Worm (Caenorhabditis elegans) whole organism, L2 larva: ENCODE measurements around the gene uggt-1.

Source experiments
- C34F6.9 ChIP-seq: fragments of 150-350 bp; optimal IDR thresholded peaks from 2 replicates; lab custom pipeline; 2014; ENCODE audit warnings: missing biosample characterization, missing genetic modification characterization
- F13H6.1 ChIP-seq: sonication (generic microtip); optimal IDR thresholded peaks from 2 replicates; lab custom pipeline; 2016; ENCODE audit warnings: missing genetic modification characterization, missing compliant biosample characterization
- R02D3.7 ChIP-seq: fragments of 150-350 bp; optimal IDR thresholded peaks from 2 replicates; lab custom pipeline; 2014; ENCODE audit warnings: missing biosample characterization, missing genetic modification characterization
- Y55F3AM.14 ChIP-seq: fragments of 200-800 bp; sonication (Bioruptor generic); optimal IDR thresholded peaks from 2 replicates; lab custom pipeline; 2018; ENCODE audit warnings: mild to moderate bottlenecking, missing genetic modification characterization, missing compliant biosample characterization
- ZK546.5 ChIP-seq: sonication (generic microtip); optimal IDR thresholded peaks from 2 replicates; lab custom pipeline; 2017; ENCODE audit warnings: missing biosample characterization, missing genetic modification characterization
- alr-1 ChIP-seq: fragments of 150-350 bp; optimal IDR thresholded peaks from 2 replicates; lab custom pipeline; 2014; ENCODE audit warnings: missing biosample characterization, missing genetic modification characterization
- aly-2 ChIP-seq: fragments of 150-350 bp; optimal IDR thresholded peaks from 2 replicates; lab custom pipeline; 2014; ENCODE audit warnings: missing biosample characterization, missing genetic modification characterization
- blmp-1 ChIP-seq: sonication (generic microtip); optimal IDR thresholded peaks from 2 replicates; lab custom pipeline; 2017; ENCODE audit warnings: missing genetic modification characterization, mild to moderate bottlenecking, missing compliant biosample characterization, antibody characterized with exemption, moderate library complexity; ENCODE audit not compliant: insufficient read depth
- ceh-16 ChIP-seq: fragments of 150-350 bp; optimal IDR thresholded peaks from 2 replicates; lab custom pipeline; 2014; ENCODE audit warnings: missing biosample characterization, missing genetic modification characterization
- ceh-82 ChIP-seq: fragments of 150-350 bp; optimal IDR thresholded peaks from 2 replicates; lab custom pipeline; 2014; ENCODE audit warnings: missing biosample characterization, missing genetic modification characterization
- crh-2 ChIP-seq: sonication (generic microtip); optimal IDR thresholded peaks from 2 replicates; lab custom pipeline; 2017; ENCODE audit warnings: missing biosample characterization, missing genetic modification characterization
- egl-27 ChIP-seq: sonication (generic microtip); optimal IDR thresholded peaks from 3 replicates; lab custom pipeline; 2017; ENCODE audit warnings: missing biosample characterization, missing genetic modification reagents, missing genetic modification characterization
- elt-3 ChIP-seq: sonication (generic microtip); optimal IDR thresholded peaks from 2 replicates; lab custom pipeline; 2017; ENCODE audit warnings: missing biosample characterization, missing genetic modification characterization
- fos-1 ChIP-seq: fragments of 150-350 bp; optimal IDR thresholded peaks from 2 replicates; lab custom pipeline; 2014; ENCODE audit warnings: missing biosample characterization, missing genetic modification characterization
- lin-11 ChIP-seq: fragments of 150-350 bp; sonication (generic microtip); optimal IDR thresholded peaks from 2 replicates; lab custom pipeline; 2014; ENCODE audit warnings: missing biosample characterization, missing genetic modification characterization, inconsistent platforms, mixed read lengths
- lin-13 ChIP-seq: fragments of 150-350 bp; optimal IDR thresholded peaks from 2 replicates; lab custom pipeline; 2014; ENCODE audit warnings: missing biosample characterization, missing genetic modification reagents, missing genetic modification characterization
- lin-39 ChIP-seq: fragments of 150-350 bp; optimal IDR thresholded peaks from 2 replicates; lab custom pipeline; 2014; ENCODE audit warnings: missing biosample characterization, missing genetic modification reagents, missing genetic modification characterization
- lsy-2 ChIP-seq, 2 experiments: fragments of 150-350 bp in 1 of 2; sonication (generic microtip) in 1 of 2; optimal IDR thresholded peaks; 2 replicates each; lab custom pipeline; 2014 to 2017; ENCODE audit warnings: missing biosample characterization in 2 of 2, missing genetic modification characterization in 2 of 2
- mab-5 ChIP-seq: fragments of 150-350 bp; optimal IDR thresholded peaks from 2 replicates; lab custom pipeline; 2014; ENCODE audit warnings: missing biosample characterization, missing genetic modification characterization
- mbf-1 ChIP-seq: sonication (generic microtip); optimal IDR thresholded peaks from 2 replicates; lab custom pipeline; 2017; ENCODE audit warnings: missing biosample characterization, missing genetic modification characterization
- mdl-1 ChIP-seq, 2 experiments: fragments of 150-350 bp in 1 of 2; sonication (generic microtip) in 1 of 2; optimal IDR thresholded peaks; 2 replicates each; lab custom pipeline; 2017; ENCODE audit warnings: missing biosample characterization in 2 of 2, missing genetic modification characterization in 2 of 2
- nhr-11 ChIP-seq: fragments of 150-350 bp; optimal IDR thresholded peaks from 2 replicates; lab custom pipeline; 2014; ENCODE audit warnings: missing biosample characterization, missing genetic modification characterization
- nhr-12 ChIP-seq: fragments of 150-350 bp; optimal IDR thresholded peaks from 2 replicates; lab custom pipeline; 2014; ENCODE audit warnings: missing biosample characterization, missing genetic modification characterization
- nhr-129 ChIP-seq: fragments of 150-350 bp; optimal IDR thresholded peaks from 2 replicates; lab custom pipeline; 2014; ENCODE audit warnings: missing biosample characterization, missing genetic modification characterization
- nhr-237 ChIP-seq: fragments of 150-350 bp; optimal IDR thresholded peaks from 2 replicates; lab custom pipeline; 2014; ENCODE audit warnings: missing biosample characterization, missing genetic modification characterization
- nhr-6 ChIP-seq: fragments of 150-350 bp; optimal IDR thresholded peaks from 2 replicates; lab custom pipeline; 2014; ENCODE audit warnings: missing biosample characterization, missing genetic modification characterization
- nhr-77 ChIP-seq: fragments of 150-350 bp; optimal IDR thresholded peaks from 2 replicates; lab custom pipeline; 2014; ENCODE audit warnings: missing biosample characterization, missing genetic modification characterization
- peb-1 ChIP-seq: fragments of 150-350 bp; optimal IDR thresholded peaks from 2 replicates; lab custom pipeline; 2014; ENCODE audit warnings: missing biosample characterization, missing genetic modification characterization
- sem-4 ChIP-seq: fragments of 150-350 bp; optimal IDR thresholded peaks from 2 replicates; lab custom pipeline; 2014; ENCODE audit warnings: missing biosample characterization, missing genetic modification reagents, missing genetic modification characterization
- sma-9 ChIP-seq, 2 experiments: fragments of 150-350 bp in 1 of 2; sonication (generic microtip) in 1 of 2; optimal IDR thresholded peaks; 2 replicates each; lab custom pipeline; 2014 to 2016; ENCODE audit warnings: missing genetic modification characterization in 2 of 2, mild to moderate bottlenecking in 1 of 2, missing biosample characterization in 1 of 2, missing compliant biosample characterization in 1 of 2, missing genetic modification reagents in 1 of 2, moderate library complexity in 1 of 2
- unc-39 ChIP-seq: fragments of 150-350 bp; optimal IDR thresholded peaks from 2 replicates; lab custom pipeline; 2014; ENCODE audit warnings: missing biosample characterization, missing genetic modification characterization
- unc-62 ChIP-seq: fragments of 150-350 bp; optimal IDR thresholded peaks from 2 replicates; lab custom pipeline; 2014; ENCODE audit warnings: missing biosample characterization, missing genetic modification reagents, missing genetic modification characterization
- zag-1 ChIP-seq: fragments of 150-350 bp; optimal IDR thresholded peaks from 2 replicates; lab custom pipeline; 2014; ENCODE audit warnings: missing biosample characterization, missing genetic modification characterization
- ztf-1 ChIP-seq: fragments of 200-800 bp; sonication (Bioruptor generic); conservative IDR thresholded peaks from 2 replicates; pipeline ENCODE4 v1.3.6; 2022; ENCODE audit warnings: missing genetic modification characterization, missing compliant biosample characterization
- ztf-11 ChIP-seq: sonication (generic microtip); optimal IDR thresholded peaks from 2 replicates; lab custom pipeline; 2017; ENCODE audit warnings: missing biosample characterization, missing genetic modification characterization
- ztf-4 ChIP-seq: fragments of 150-350 bp; optimal IDR thresholded peaks from 2 replicates; lab custom pipeline; 2014; ENCODE audit warnings: missing biosample characterization, missing genetic modification characterization

The uggt-1 gene

ce11 chrX:7532632-7533031 is 31.9 kb upstream of the uggt-1 start, which contains the start of gene ceh-14:
TSS of gene ceh-14 (minus strand) at chrX:7532732.
- TF ChIP-seq fos-1 (no peak), elt-3 (tag; lab: Kevin White, UChicago) (no peak), nhr-237 (tag; lab: Kevin White, UChicago) (no peak)

- TF ChIP-seq nhr-6 (tag; lab: Kevin White, UChicago), result no peak
- no peak for TF ChIP-seq F13H6.1 (tag; lab: Kevin White, UChicago)
- TF ChIP-seq zag-1, result no peak
- no peak for TF ChIP-seq egl-27 (tag; lab: Kevin White, UChicago)
- no peak for TF ChIP-seq aly-2 (tag; lab: Kevin White, UChicago)
- no peak for TF ChIP-seq unc-62 (GFP tag; lab: Kevin White, UChicago)
- TF ChIP-seq lsy-2 (tag; optimal IDR thresholded peaks at IDR 0.05; lab: Kevin White, UChicago), result no peak
- TF ChIP-seq ztf-4 (tag; lab: Kevin White, UChicago), result no peak
- TF ChIP-seq sma-9 (GFP tag; optimal IDR thresholded peaks at IDR 0.05; lab: Kevin White, UChicago), result no peak
- TF ChIP-seq sma-9 (tag; optimal IDR thresholded peaks at IDR 0.05; lab: Kevin White, UChicago), result no peak
- TF ChIP-seq alr-1 (tag; lab: Kevin White, UChicago), result no peak
- no peak for TF ChIP-seq nhr-77 (tag; lab: Kevin White, UChicago)
- TF ChIP-seq nhr-129, result no peak
- no peak for TF ChIP-seq elt-3 (tag; lab: Kevin White, UChicago)
- TF ChIP-seq, all 48 proteins: peak for 0
These were observed 24.5 kb upstream of the uggt-1 start, which contains the start of gene F46C8.3 for ce11 chrX:7525271-7525670. TSS of gene F46C8.3 (plus strand) at chrX:7525571.

ce11 chrX:7523799-7524198 is 23.0 kb upstream of the uggt-1 start:
- TF ChIP-seq Y55F3AM.14 (GFP tag; lab: Kevin White, UChicago) (no peak), nhr-11 (no peak), ceh-16 (tag; lab: Kevin White, UChicago) (no peak), zag-1 (no peak), mab-5 (tag; lab: Kevin White, UChicago) (no peak), nhr-12 (no peak), lsy-2 (tag; optimal IDR thresholded peaks at IDR 0.05; lab: Kevin White, UChicago) (peak in 1 of 2 experiments; percentile 38), lin-13 (GFP tag; lab: Kevin White, UChicago) (no peak), sem-4 (tag; lab: Kevin White, UChicago) (no peak), ztf-11 (tag; lab: Kevin White, UChicago) (no peak), ZK546.5 (tag; lab: Kevin White, UChicago) (no peak), alr-1 (tag; lab: Kevin White, UChicago) (no peak), ceh-82 (tag; lab: Kevin White, UChicago) (no peak), blmp-1 (tag; lab: Kevin White, UChicago) (no peak), fos-1 (no peak), mbf-1 (tag; lab: Kevin White, UChicago) (no peak), ztf-4 (tag; lab: Kevin White, UChicago) (no peak), ztf-1 (GFP tag; lab: Robert Waterston, UW) (no peak), sma-9 (GFP tag; optimal IDR thresholded peaks at IDR 0.05; lab: Kevin White, UChicago) (peak; percentile 57), sma-9 (tag; optimal IDR thresholded peaks at IDR 0.05; lab: Kevin White, UChicago) (no peak), nhr-129 (peak; percentile 45), F13H6.1 (tag; lab: Kevin White, UChicago) (peak; percentile 84), lin-11 (tag; lab: Kevin White, UChicago) (no peak), R02D3.7 (tag; lab: Kevin White, UChicago) (no peak), C34F6.9 (peak; percentile 8), unc-39 (no peak), nhr-6 (tag; lab: Kevin White, UChicago) (no peak)

DNA sequence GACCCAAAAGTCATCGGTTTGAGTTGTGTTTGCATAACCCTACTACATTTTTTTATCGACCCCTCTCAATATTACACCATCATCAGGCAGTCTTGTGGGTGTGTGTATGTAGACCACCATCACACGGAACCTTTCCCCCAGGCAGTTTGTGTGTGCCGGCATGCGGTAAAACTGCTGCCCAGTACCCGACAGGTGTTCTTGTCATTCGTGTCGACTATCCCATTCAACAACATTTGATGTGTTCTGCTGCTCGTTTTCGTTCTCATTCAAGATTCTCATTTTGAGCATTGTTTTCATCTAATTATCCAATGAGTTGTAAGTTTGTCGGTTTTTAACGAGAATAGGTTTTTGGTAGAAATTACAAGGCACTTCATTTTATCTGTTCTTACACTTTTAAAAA is 21.8 kb upstream of the uggt-1 start:
- TF ChIP-seq fos-1 (no peak), sma-9 (GFP tag; optimal IDR thresholded peaks at IDR 0.05; lab: Kevin White, UChicago) (peak; percentile 7), sma-9 (tag; optimal IDR thresholded peaks at IDR 0.05; lab: Kevin White, UChicago) (no peak)
- TF ChIP-seq, all 48 proteins: peak for 1

DNA sequence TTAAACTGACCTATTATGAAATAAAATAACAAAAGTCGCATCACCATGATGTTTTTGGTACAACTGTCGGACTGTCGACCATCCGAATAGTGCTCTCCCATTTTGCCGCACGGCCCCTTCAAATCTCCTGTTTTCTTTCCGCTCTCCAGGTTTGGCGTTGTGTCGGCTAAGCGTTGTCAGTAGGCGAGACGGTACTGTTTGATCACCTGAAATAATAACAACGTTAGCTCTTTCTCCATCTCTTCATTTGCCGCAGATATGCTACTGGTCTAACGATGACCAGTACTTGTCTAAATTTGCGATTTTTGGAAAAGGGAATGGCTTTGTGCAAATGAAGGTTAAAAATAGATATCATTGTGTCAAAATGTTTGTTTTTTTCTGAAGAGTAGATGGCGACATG is 18.8 kb upstream of the uggt-1 start, which contains the start of gene chts-1:
Gene chts-1, minus strand, starts transcription at position 101 of the 400 bp plus-strand sequence.
- TF ChIP-seq mdl-1 (tag; optimal IDR thresholded peaks at IDR 0.05; lab: Kevin White, UChicago) (no peak), R02D3.7 (tag; lab: Kevin White, UChicago) (no peak), zag-1 (no peak), lin-13 (GFP tag; lab: Kevin White, UChicago) (no peak), Y55F3AM.14 (GFP tag; lab: Kevin White, UChicago) (no peak), unc-39 (no peak), lsy-2 (tag; optimal IDR thresholded peaks at IDR 0.05; lab: Kevin White, UChicago) (no peak), crh-2 (tag; lab: Kevin White, UChicago) (no peak), peb-1 (tag; lab: Kevin White, UChicago) (no peak), fos-1 (no peak), F13H6.1 (tag; lab: Kevin White, UChicago) (no peak), lin-39 (tag; lab: Kevin White, UChicago) (no peak), ZK546.5 (tag; lab: Kevin White, UChicago) (no peak), nhr-12 (no peak), nhr-6 (tag; lab: Kevin White, UChicago) (no peak), unc-62 (GFP tag; lab: Kevin White, UChicago) (no peak), ceh-82 (tag; lab: Kevin White, UChicago) (no peak)
